Worm (Caenorhabditis elegans) whole organism, dauer: ENCODE measurements around the gene C03B1.2.

ENCODE experiments used
- unc-62 ChIP-seq: sonication (generic microtip); optimal IDR thresholded peaks from 2 replicates; lab custom pipeline; 2017; ENCODE audit warnings: missing biosample characterization, missing genetic modification reagents, missing genetic modification characterization

Gene C03B1.2

DNA sequence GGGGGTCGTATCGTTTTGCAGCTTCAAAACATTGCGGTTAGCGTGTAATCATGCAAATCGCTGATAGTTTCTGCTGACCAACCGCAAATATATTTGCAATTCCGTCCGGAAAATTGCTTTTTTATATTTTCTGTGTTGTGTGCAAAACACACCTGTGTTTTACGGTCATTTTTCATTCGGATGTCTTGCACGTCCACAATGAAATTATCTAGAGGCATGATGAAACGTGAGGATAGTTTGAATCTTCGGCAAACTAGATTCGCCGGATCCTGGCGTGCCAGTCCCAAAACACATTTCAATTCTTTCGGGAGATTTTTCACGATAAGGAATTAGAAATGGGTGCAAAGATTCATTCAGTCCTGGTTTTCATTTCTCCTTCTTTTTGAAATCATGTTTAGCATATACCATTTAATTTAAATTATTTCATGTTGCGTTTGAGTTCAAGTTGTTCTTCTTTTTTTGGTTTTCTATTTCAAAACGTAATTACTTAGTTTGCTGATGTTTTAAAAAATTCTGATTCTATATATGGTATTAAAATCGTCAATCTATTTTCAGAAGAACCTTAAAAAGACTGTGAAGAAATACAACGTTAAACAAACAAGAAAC lies 14.7 kb upstream of the C03B1.2 start, which contains the start of gene C03B1.5:
Gene C03B1.5, plus strand, starts transcription at position 556 of the 606 bp plus-strand sequence.
- no peak for TF ChIP-seq unc-62 (GFP tag; lab: Kevin White, UChicago)

DNA sequence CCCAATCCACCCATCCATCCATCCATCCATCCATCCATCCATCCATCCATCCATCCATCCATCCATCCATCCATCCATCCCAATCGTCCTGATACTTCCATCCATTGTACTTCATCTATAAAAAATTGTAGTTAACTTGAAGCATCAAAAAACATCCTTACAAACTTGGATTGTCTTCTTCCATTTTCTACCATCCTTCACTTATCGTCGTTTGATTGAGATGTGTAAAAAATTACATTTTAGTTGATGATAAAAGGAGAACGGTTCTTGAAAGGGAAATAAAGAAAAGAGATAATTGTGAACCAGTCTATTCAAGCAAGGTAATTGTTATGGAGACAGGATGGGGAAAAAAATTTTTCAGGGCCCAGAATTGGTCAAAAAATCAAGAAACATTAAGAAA lies 12.0 kb upstream of the C03B1.2 start, which contains the start of gene C03B1.10:
Gene C03B1.10, minus strand, starts transcription at position 101 of the 400 bp plus-strand sequence.
- no peak for TF ChIP-seq unc-62 (GFP tag; lab: Kevin White, UChicago)

DNA sequence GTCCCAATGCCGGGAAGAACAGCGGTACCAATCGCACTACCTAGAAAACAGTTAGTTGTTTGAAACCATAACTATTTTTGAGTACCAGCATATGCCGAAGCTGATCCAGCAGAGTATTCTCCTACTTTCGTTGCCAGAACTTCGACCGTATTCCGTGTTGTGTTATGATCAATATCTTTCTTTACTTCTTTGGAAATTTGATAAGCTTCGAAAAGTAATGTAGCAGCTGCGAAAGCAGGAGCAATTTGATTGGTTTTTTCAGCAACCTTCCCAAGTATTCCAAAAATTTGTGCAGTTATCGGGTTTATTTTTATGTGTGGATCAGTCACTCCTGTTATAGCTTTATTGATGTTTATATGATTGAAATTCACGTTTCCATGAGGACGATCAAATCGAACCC lies 9.7 kb upstream of the C03B1.2 start:
- no peak for TF ChIP-seq unc-62 (GFP tag; lab: Kevin White, UChicago)

DNA sequence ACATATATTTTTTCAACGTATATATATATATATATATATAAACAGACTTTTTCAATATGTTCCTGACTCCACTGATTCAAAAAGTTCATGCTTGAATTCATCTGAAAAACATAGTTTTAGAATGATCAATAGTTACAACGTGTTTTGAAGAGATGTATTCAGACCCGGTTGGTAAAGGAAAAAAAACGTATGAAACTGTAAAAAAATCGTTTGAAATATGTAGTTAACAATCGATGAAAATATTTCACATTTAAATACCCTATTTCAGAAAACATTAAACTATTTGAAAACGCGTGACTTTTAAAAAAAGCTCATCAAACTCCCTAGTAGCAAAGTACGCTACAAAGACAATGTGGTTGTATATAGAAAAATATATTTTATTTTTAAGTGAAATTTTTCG lies 9.2 kb upstream of the C03B1.2 start, which contains the start of gene C03B1.14:
Gene C03B1.14, minus strand, starts transcription at position 101 of the 400 bp plus-strand sequence.
- TF ChIP-seq unc-62 (GFP tag; lab: Kevin White, UChicago), result no peak

DNA sequence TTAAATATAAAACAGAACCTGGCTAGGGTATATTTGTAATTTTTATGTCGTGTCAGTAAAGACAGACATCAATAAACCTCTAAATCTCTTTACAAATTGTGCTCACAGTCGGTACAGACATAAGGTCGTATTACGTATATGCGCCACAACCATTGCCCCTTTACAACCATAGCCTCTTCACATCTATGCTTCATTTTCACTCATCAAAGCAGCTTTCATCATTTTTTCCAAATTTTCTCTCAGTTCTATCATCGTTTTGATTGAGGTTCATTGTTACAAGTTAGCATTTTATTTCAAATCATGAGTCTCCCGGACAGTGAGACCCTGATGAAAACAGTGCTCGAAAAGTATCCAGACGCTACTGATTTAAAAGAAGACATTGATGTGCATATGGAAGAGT lies 5.6 kb upstream of the C03B1.2 start, which contains the start of gene C03B1.4:
Gene C03B1.4, plus strand, starts transcription at position 301 of the 400 bp plus-strand sequence.
- TF ChIP-seq unc-62 (GFP tag; lab: Kevin White, UChicago), result no peak

DNA sequence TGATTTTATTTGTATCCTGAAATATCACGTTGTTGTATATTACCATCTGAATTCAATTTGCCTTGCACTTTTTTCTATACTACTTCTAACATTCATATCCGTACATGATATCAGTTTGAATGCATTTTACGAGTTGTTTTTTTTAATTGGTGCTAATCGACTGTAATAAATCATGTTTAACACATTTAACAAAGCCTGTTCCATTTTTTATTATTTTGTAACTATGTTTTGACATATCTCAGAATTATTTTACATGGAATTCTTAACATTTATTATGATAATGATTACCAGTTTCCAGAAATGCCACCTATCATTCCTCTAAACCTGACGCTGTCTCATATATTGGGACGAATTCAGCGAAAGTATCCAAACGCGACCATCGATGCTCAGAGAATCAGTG lies 4.1 kb upstream of the C03B1.2 start, which contains the start of gene C03B1.3:
Gene C03B1.3, plus strand, starts transcription at position 301 of the 400 bp plus-strand sequence.
- no peak for TF ChIP-seq unc-62 (GFP tag; lab: Kevin White, UChicago)

DNA sequence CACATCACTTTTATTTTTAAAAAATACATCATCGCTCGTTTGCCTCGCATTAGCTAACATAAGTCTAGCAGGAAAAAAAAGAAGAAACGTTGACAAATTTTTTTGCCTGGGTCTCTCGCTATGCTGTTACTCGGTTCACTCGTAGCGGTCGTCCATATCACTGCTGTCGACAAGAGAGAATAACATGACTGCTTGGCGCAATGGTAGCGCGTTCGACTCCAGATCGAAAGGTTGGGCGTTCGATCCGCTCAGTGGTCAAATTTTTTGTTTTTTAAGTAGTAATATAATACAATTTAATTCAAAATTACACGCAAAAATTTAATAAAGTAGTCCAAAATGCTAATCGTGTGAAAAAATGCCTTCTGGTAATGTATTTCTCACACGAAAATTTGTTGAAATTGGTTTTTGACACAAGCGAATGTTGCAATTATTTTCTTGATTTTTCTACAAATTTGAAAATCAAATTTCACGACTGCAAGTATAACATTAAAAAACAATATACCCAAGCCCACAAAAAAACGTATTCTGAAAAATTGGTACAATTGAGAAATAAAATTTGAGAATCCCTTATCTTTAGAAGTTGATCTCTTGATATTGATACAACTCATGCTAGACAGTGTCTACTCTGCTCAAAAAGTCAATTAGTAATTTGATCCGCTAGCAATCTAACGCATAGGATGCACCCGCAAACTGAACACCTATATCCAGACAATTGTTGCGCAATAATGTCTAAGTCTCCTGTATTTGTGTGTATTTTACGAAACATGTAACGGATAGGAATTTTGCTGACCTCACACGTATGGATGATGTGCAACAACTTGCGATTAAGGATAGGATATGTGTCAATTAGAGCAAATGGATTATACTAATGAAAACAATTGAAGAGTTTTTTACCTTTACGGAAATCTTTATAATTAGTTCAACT lies 1.6 kb downstream of the C03B1.2 start:
- TF ChIP-seq unc-62 (GFP tag; lab: Kevin White, UChicago), result no peak

DNA sequence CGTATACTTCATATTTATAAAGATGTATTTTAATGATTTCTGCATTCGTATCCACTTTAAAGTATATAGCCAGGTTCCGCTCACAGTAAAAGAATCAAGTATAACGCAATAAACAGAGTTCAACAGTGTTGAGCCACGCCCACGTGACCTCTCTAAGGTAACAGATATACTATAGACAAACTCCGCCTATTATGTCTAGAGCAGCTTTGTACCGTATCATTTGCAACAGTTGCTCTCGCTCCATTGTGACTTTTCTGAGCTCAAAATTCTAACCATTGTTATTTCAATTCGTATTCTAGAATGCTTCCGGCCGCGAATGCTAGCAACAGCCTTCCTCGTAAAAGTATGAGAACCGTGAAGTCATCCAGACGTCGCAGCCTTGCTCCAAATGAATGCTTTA lies 3.5 kb downstream of the C03B1.2 start, which contains the start of gene C03B1.17:
Gene C03B1.17, plus strand, starts transcription at position 301 of the 400 bp plus-strand sequence.
- no peak for TF ChIP-seq unc-62 (GFP tag; lab: Kevin White, UChicago)

DNA sequence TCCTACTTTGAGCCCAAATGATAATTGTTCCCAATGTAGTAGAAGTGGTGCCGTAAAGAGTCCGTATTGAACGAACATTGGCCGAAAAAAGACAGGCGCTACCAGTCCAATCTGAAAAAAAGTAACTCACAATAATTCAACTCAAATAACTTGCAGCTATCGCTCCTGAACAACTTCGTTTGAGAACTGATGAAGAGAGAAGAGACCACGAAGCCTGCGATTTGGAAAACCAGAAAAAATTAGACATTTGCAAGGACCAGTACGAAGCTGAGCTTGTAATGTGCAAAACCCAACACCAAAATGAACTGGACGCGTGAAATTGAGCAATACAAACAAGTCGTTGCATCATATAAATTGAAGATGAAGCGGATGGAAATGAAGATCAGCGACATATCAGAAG lies 4.6 kb downstream of the C03B1.2 start, which contains the start of gene C03B1.1:
Gene C03B1.1, plus strand, starts transcription at position 301 of the 400 bp plus-strand sequence.
- TF ChIP-seq unc-62 (GFP tag; lab: Kevin White, UChicago), result no peak

DNA sequence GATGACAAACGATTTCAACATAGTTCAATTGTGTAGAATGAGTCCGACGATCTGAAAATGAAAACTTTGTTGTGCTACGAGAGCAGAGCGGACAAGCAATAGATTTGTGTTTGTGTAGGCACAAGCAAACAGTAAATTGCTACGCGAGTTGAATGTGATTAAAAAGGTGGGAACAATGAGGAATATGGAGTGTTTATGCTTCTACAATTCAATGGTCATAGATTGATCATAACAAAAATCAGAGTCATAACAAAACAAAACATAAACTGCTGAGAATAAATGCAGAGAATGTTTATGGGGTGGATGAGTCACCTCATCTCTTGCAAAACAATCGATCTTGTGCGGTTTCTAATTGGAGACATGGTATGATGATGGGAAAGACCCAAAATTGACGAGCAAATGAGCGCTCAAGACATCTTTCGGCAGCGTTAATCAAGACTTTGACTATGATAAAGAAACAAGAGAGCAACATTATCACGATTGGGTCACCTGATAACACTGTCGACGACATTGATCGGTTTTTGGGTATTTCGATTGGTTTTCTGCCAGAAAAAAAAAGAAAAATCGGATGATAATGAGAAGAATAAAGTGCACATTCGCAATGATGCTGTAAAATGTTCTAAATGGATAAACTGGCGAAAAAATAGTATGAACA lies 7.9 kb downstream of the C03B1.2 start, which contains the start of gene lmp-1:
Gene lmp-1, minus strand, starts transcription at position 51 of the 655 bp plus-strand sequence.
- no peak for TF ChIP-seq unc-62 (GFP tag; lab: Kevin White, UChicago)

DNA sequence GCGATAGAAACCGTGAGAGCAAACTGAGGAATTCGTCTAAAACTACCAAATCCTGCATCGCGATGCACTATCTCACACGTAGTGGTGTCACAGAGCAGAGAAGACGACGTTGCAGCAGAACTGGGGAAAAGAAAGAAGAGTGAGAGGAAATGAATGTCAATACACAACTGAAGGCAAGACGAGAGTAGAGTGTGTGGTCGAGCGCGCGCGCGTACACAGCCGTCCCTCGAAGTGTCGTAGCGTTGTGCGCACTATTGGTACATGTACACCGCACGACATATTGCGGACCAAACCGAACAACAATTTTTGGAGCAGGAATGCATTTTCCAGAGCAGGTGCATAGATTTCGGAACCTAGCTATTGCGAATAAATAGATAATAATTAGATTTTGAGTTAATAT lies 8.5 kb downstream of the C03B1.2 start:
- no peak for TF ChIP-seq unc-62 (GFP tag; lab: Kevin White, UChicago)

DNA sequence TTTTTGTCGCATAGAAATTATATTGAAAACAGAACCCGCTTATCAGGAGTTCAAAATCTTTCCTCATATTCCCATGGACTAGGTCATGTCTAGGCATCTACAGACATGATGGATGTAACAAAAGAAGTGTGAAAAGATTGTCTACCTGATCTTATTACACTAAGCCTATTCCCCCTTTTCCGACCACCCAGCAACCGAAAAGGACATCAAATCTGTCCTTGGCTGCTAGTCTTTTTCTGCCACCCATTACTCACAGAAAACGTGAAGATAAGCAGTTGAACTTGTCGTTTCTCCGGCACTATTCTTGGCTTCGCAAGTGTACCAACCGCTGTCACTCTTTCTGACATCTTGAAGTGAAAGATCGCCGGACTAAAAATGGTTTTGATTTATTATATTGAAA lies 13.1 kb downstream of the C03B1.2 start:
- TF ChIP-seq unc-62 (GFP tag; lab: Kevin White, UChicago), result no peak

DNA sequence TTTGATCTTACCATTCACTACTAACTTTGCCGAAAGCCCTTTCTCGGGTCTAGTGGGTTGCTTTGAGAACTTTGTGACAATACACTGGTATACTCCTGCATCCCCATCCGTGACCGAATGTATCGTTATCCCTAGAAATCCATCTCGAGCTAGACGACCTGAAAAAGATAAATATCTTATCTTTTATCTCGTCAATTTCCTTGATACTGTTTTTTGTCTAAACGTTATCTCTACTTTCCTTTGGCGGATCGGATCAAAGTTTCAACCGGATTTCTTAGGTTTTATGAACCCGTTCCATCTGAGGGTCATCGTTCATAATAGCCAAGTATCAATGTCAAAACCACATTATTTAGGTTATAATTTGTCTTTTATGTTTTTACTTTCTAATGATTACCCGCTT lies 14.7 kb downstream of the C03B1.2 start:
- TF ChIP-seq unc-62 (GFP tag; lab: Kevin White, UChicago), result no peak

DNA sequence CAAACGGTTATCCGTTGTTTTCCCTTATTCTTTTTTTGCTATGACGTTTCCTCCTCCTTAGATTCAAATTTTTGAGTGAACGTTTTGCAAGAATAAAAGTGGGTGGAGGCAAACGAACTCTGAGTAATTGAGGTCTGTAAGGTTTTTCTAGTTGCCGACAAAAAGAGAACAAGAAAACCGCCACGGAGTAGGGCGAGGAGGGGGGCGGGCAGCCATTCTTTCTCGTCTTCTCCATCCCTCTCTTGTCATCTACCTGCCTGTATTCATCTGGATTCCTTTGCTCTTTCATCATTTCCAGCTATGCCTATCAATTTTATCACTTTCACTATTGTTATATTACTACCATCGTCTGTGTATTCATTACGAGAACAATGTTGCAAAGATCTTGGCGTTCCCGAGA lies 15.4 kb downstream of the C03B1.2 start, which contains the start of gene igdb-3:
Gene igdb-3, plus strand, starts transcription at position 301 of the 400 bp plus-strand sequence.
- no peak for TF ChIP-seq unc-62 (GFP tag; lab: Kevin White, UChicago)

DNA sequence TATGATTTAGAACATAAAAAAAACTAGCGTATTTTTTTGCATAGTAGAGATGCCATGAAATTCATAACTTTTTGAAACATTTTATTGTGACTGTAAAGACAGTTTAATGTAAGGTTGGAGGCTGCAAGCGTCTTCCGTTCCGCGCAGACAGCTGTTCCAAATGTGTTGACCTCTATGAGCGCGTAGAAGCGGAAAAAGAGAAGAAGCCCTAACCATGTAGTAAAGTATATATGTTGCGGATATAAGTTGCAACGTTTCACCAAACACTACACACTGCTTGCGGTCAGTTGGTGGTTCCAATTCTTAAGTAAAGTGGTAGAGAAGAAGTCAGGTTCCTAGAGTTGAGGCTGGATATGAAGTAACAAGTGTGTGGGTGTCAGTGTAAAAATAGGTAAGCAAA lies 18.8 kb downstream of the C03B1.2 start:
- no peak for TF ChIP-seq unc-62 (GFP tag; lab: Kevin White, UChicago)
